Fruit fly (Drosophila melanogaster) whole organism, pupa: ENCODE measurements around the gene S.

ENCODE experiments used
- CG10348 ChIP-seq: fragments of 200-800 bp; sonication (Bioruptor generic); IDR thresholded peaks from 2 replicates; pipeline ENCODE4 v1.3.6; 2022; ENCODE audit warnings: missing biosample characterization, missing genetic modification characterization
- CG12605 ChIP-seq: fragments of 200-800 bp; sonication (Bioruptor generic); IDR thresholded peaks from 2 replicates; pipeline ENCODE4 v1.3.6; 2022; ENCODE audit warnings: missing biosample characterization, missing genetic modification characterization
- CG13204 ChIP-seq: fragments of 200-800 bp; sonication (Bioruptor generic); optimal IDR thresholded peaks from 2 replicates; lab custom pipeline; 2018; ENCODE audit warnings: missing biosample characterization, mild to moderate bottlenecking, missing genetic modification characterization, moderate library complexity
- CG14655 ChIP-seq: fragments of 200-800 bp; sonication (Bioruptor generic); optimal IDR thresholded peaks from 3 replicates; lab custom pipeline; 2017; ENCODE audit warnings: mild to moderate bottlenecking, missing biosample characterization, missing genetic modification reagents, missing genetic modification characterization
- CG15710 ChIP-seq: fragments of 200-800 bp; sonication (Bioruptor generic); optimal IDR thresholded peaks from 2 replicates; lab custom pipeline; 2018; ENCODE audit warnings: missing biosample characterization, mild to moderate bottlenecking, missing genetic modification characterization, moderate library complexity
- CG17806 ChIP-seq: fragments of 200-800 bp; sonication (Bioruptor generic); optimal IDR thresholded peaks from 2 replicates; lab custom pipeline; 2018; ENCODE audit warnings: missing biosample characterization, mild to moderate bottlenecking, missing genetic modification characterization, moderate library complexity
- CG32121 ChIP-seq: fragments of 200-800 bp; sonication (Bioruptor generic); IDR thresholded peaks from 2 replicates; pipeline ENCODE4 v1.3.6; 2022; ENCODE audit warnings: missing biosample characterization, missing genetic modification characterization
- CG34367 ChIP-seq: fragments of 200-800 bp; sonication (Bioruptor generic); optimal IDR thresholded peaks from 2 replicates; lab custom pipeline; 2018; ENCODE audit warnings: missing biosample characterization, mild to moderate bottlenecking, missing genetic modification characterization
- CG4496 ChIP-seq: fragments of 200-800 bp; sonication (Bioruptor generic); IDR thresholded peaks from 3 replicates; pipeline ENCODE4 v1.3.6; 2022; ENCODE audit warnings: missing biosample characterization, missing genetic modification characterization
- CG8159 ChIP-seq: fragments of 200-800 bp; sonication (Bioruptor generic); optimal IDR thresholded peaks from 3 replicates; lab custom pipeline; 2018; ENCODE audit warnings: missing biosample characterization, mild to moderate bottlenecking, missing genetic modification characterization, moderate library complexity
- CG8301 ChIP-seq: fragments of 200-800 bp; sonication (Bioruptor generic); optimal IDR thresholded peaks from 2 replicates; lab custom pipeline; 2018; ENCODE audit warnings: missing biosample characterization, mild to moderate bottlenecking, missing genetic modification characterization
- CG9948 ChIP-seq: fragments of 200-800 bp; sonication (Bioruptor generic); optimal IDR thresholded peaks from 2 replicates; lab custom pipeline; 2018; ENCODE audit warnings: missing biosample characterization, mild to moderate bottlenecking, missing genetic modification characterization, moderate library complexity
- D1 ChIP-seq: fragments of 200-800 bp; sonication (Bioruptor generic); optimal IDR thresholded peaks from 2 replicates; lab custom pipeline; 2018; ENCODE audit warnings: missing biosample characterization, mild to moderate bottlenecking, missing genetic modification characterization, moderate library complexity
- EcR ChIP-seq: fragments of 200-800 bp; sonication (Bioruptor generic); optimal IDR thresholded peaks from 3 replicates; lab custom pipeline; 2019; ENCODE audit warnings: missing biosample characterization, missing genetic modification characterization, mild to moderate bottlenecking, moderate library complexity, missing genetic modification reagents
- Ets98B ChIP-seq: fragments of 200-800 bp; sonication (Bioruptor generic); IDR thresholded peaks from 2 replicates; pipeline ENCODE4 v1.3.6; 2022; ENCODE audit warnings: missing biosample characterization, missing genetic modification characterization
- Pif1A ChIP-seq: fragments of 200-800 bp; sonication (Bioruptor generic); optimal IDR thresholded peaks from 3 replicates; lab custom pipeline; 2016; ENCODE audit warnings: missing biosample characterization, missing genetic modification characterization
- Snoo ChIP-seq: fragments of 200-800 bp; sonication (Bioruptor generic); optimal IDR thresholded peaks from 3 replicates; lab custom pipeline; 2017; ENCODE audit warnings: missing biosample characterization, mild to moderate bottlenecking, missing genetic modification characterization, inconsistent platforms
- fd96Ca ChIP-seq: fragments of 200-800 bp; sonication (Bioruptor generic); IDR thresholded peaks from 3 replicates; pipeline ENCODE4 v1.3.6; 2022; ENCODE audit warnings: missing biosample characterization, missing genetic modification characterization
- gl ChIP-seq: fragments of 200-800 bp; sonication (Bioruptor generic); optimal IDR thresholded peaks from 2 replicates; lab custom pipeline; 2018; ENCODE audit warnings: missing biosample characterization, mild to moderate bottlenecking, missing genetic modification characterization
- rn ChIP-seq: fragments of 200-800 bp; sonication (Bioruptor generic); IDR thresholded peaks from 2 replicates; pipeline ENCODE4 v1.3.6; 2022; ENCODE audit warnings: missing biosample characterization, missing genetic modification characterization

S gene

dm6 chr2L:1049361-1049760, 28.3 kb downstream of the S start:
- TF ChIP-seq CG4496 (GFP tag; lab: Robert Waterston, UW) (peak; percentile 73), Snoo (tag; lab: Kevin White, UChicago) (peak; percentile 10), CG12605 (GFP tag; lab: Robert Waterston, UW) (no peak), CG10348 (GFP tag; lab: Robert Waterston, UW) (no peak), CG32121 (GFP tag; lab: Robert Waterston, UW) (no peak)

- TF ChIP-seq CG10348 (GFP tag; lab: Robert Waterston, UW): no peak
- no peak for TF ChIP-seq CG14655
- TF ChIP-seq Ets98B (GFP tag; lab: Robert Waterston, UW): no peak
- TF ChIP-seq EcR (GFP tag; lab: Kevin White, UChicago): no peak
- TF ChIP-seq CG12605 (GFP tag; lab: Robert Waterston, UW): peak; percentile 87
Measured at dm6 chr2L:1048846-1049245, 28.8 kb downstream of the S start.

- TF ChIP-seq fd96Ca (no peak), CG8159 (tag; lab: Kevin White, UChicago) (peak; percentile 19), CG14655 (peak; percentile 4)
Measured at dm6 chr2L:1048427-1048826, 29.2 kb downstream of the S start.

dm6 chr2L:1047965-1048364, 29.6 kb downstream of the S start, which contains the start of gene IA-2:
Gene IA-2, minus strand, starts transcription at chr2L:1048053.
- no peak for TF ChIP-seq CG14655
- TF ChIP-seq EcR (GFP tag; lab: Kevin White, UChicago): no peak
- TF ChIP-seq Snoo (tag; lab: Kevin White, UChicago): no peak
- no peak for TF ChIP-seq CG8159 (tag; lab: Kevin White, UChicago)
- TF ChIP-seq fd96Ca: no peak
- no peak for TF ChIP-seq CG32121 (GFP tag; lab: Robert Waterston, UW)
- no peak for TF ChIP-seq CG10348 (GFP tag; lab: Robert Waterston, UW)
- TF ChIP-seq CG17806: no peak
- TF ChIP-seq CG9948: no peak
- no peak for TF ChIP-seq CG34367
- TF ChIP-seq rn: no peak
- no peak for TF ChIP-seq CG13204 (GFP tag; lab: Kevin White, UChicago)

dm6 chr2L:1047245-1047644, 30.4 kb downstream of the S start:
- TF ChIP-seq CG4496 (GFP tag; lab: Robert Waterston, UW) (no peak), CG9948 (no peak), rn (no peak), CG15710 (tag; lab: Kevin White, UChicago) (no peak), CG12605 (GFP tag; lab: Robert Waterston, UW) (no peak), CG17806 (no peak), CG32121 (GFP tag; lab: Robert Waterston, UW) (no peak), CG10348 (GFP tag; lab: Robert Waterston, UW) (no peak), CG8301 (no peak)
- TF ChIP-seq, all 21 proteins: peak for 0

- 0 out of 3 replicates have a peak, but pooled peaks have one; percentile 17 for TF ChIP-seq fd96Ca
- TF ChIP-seq D1 (tag; lab: Kevin White, UChicago): no peak
- no peak for TF ChIP-seq CG13204 (GFP tag; lab: Kevin White, UChicago)
Measured at dm6 chr2L:1043195-1043990, 34.2 kb downstream of the S start.

- TF ChIP-seq rn (no peak), CG34367 (no peak), CG8159 (tag; lab: Kevin White, UChicago) (no peak), Pif1A (no peak)
Measured at dm6 chr2L:1036811-1037296, 40.8 kb downstream of the S start, which contains the start of gene gNacalpha. Gene gNacalpha, plus strand, starts transcription at chr2L:1037246.

- TF ChIP-seq CG8159 (tag; lab: Kevin White, UChicago): no peak
- TF ChIP-seq CG32121 (GFP tag; lab: Robert Waterston, UW): no peak
Measured at dm6 chr2L:1026797-1027196, 50.8 kb downstream of the S start, which contains the start of gene CG4375. Gene CG4375, minus strand, starts transcription at chr2L:1026897.

dm6 chr2L:1008923-1009322, 68.7 kb downstream of the S start:
- TF ChIP-seq D1 (tag; lab: Kevin White, UChicago): no peak
- TF ChIP-seq EcR (GFP tag; lab: Kevin White, UChicago): no peak
- TF ChIP-seq gl (tag; lab: Kevin White, UChicago): no peak
- no peak for TF ChIP-seq fd96Ca
- no peak for TF ChIP-seq CG10348 (GFP tag; lab: Robert Waterston, UW)
